Worm (Caenorhabditis elegans) whole organism, L4 larva: Measurements from ENCODE around the gene C17C3.3.

Source experiments
- F26F4.8 ChIP-seq: fragments of 200-800 bp; sonication (Bioruptor generic); conservative IDR thresholded peaks from 2 replicates; pipeline ENCODE4 v1.3.6; 2022; ENCODE audit warnings: missing genetic modification characterization, missing compliant biosample characterization
- F49E8.2 ChIP-seq: sonication (generic microtip); optimal IDR thresholded peaks from 2 replicates; lab custom pipeline; 2016; ENCODE audit warnings: missing compliant biosample characterization, mild to moderate bottlenecking, missing genetic modification characterization, borderline replicate concordance
- R02D3.7 ChIP-seq: fragments of 150-350 bp; sonication (generic microtip); optimal IDR thresholded peaks from 3 replicates; lab custom pipeline; 2014; ENCODE audit warnings: missing biosample characterization, missing genetic modification characterization
- aha-1 ChIP-seq: fragments of 150-350 bp; peaks from one replicate; lab custom pipeline; 2014; ENCODE audit warnings: missing biosample characterization, missing genetic modification characterization
- ceh-44 ChIP-seq: fragments of 200-800 bp; sonication (Bioruptor generic); IDR thresholded peaks from 2 replicates; pipeline ENCODE4 v1.3.6; 2022; ENCODE audit warnings: missing genetic modification reagents, missing genetic modification characterization, missing compliant biosample characterization
- daf-16 ChIP-seq, 3 experiments: sonication (generic microtip); optimal IDR thresholded peaks; 2 replicates each; lab custom pipeline; 2016 to 2017; ENCODE audit warnings: missing genetic modification characterization in 3 of 3, missing genetic modification reagents in 3 of 3, mild to moderate bottlenecking in 2 of 3, missing compliant biosample characterization in 2 of 3, missing biosample characterization in 1 of 3, moderate library complexity in 1 of 3
- daf-8 ChIP-seq: fragments of 200-800 bp; sonication (Bioruptor generic); IDR thresholded peaks from 2 replicates; pipeline ENCODE4 v1.3.6; 2022; ENCODE audit warnings: missing genetic modification characterization, missing compliant biosample characterization
- dmd-6 ChIP-seq: fragments of 200-800 bp; sonication (Bioruptor generic); IDR thresholded peaks from 2 replicates; pipeline ENCODE4 v1.3.6; 2022; ENCODE audit warnings: missing genetic modification reagents, missing genetic modification characterization, missing compliant biosample characterization
- duxl-1 ChIP-seq: sonication (generic microtip); optimal IDR thresholded peaks from 2 replicates; lab custom pipeline; 2016; ENCODE audit warnings: mild to moderate bottlenecking, missing genetic modification characterization, moderate library complexity, missing compliant biosample characterization; ENCODE audit not compliant: poor library complexity
- dve-1 ChIP-seq: sonication (generic microtip); optimal IDR thresholded peaks from 2 replicates; lab custom pipeline; 2017; ENCODE audit warnings: antibody characterized with exemption, mild to moderate bottlenecking, missing genetic modification characterization, missing compliant biosample characterization; ENCODE audit not compliant: insufficient read depth
- egl-27 ChIP-seq: sonication (generic microtip); optimal IDR thresholded peaks from 3 replicates; lab custom pipeline; 2017; ENCODE audit warnings: missing biosample characterization, missing genetic modification reagents, missing genetic modification characterization
- hlh-11 ChIP-seq: fragments of 200-800 bp; sonication (Bioruptor generic); optimal IDR thresholded peaks from 2 replicates; lab custom pipeline; 2018; ENCODE audit warnings: mild to moderate bottlenecking, missing genetic modification characterization, missing compliant biosample characterization
- jun-1 ChIP-seq: fragments of 150-350 bp; optimal IDR thresholded peaks from 2 replicates; lab custom pipeline; 2014; ENCODE audit warnings: missing biosample characterization, missing genetic modification reagents, missing genetic modification characterization
- lin-15B ChIP-seq: fragments of 150-350 bp; sonication (generic microtip); optimal IDR thresholded peaks from 3 replicates; lab custom pipeline; 2014; ENCODE audit warnings: missing biosample characterization, missing genetic modification characterization
- lir-3 ChIP-seq: sonication (generic microtip); optimal IDR thresholded peaks from 2 replicates; lab custom pipeline; 2016; ENCODE audit warnings: mild to moderate bottlenecking, missing genetic modification characterization, missing compliant biosample characterization
- mes-2 ChIP-seq: sonication (generic microtip); optimal IDR thresholded peaks from 2 replicates; lab custom pipeline; 2016; ENCODE audit warnings: missing genotype, mild to moderate bottlenecking, missing genetic modification characterization, missing compliant biosample characterization; ENCODE audit not compliant: poor library complexity, severe bottlenecking
- mxl-2 ChIP-seq: fragments of 200-800 bp; sonication (Bioruptor generic); conservative IDR thresholded peaks from 2 replicates; pipeline ENCODE4 v1.3.6; 2022; ENCODE audit warnings: missing genetic modification reagents, missing genetic modification characterization, missing compliant biosample characterization
- mxl-3 ChIP-seq: fragments of 200-800 bp; sonication (Bioruptor generic); optimal IDR thresholded peaks from 2 replicates; lab custom pipeline; 2018; ENCODE audit warnings: mild to moderate bottlenecking, missing genetic modification characterization, missing compliant biosample characterization
- nhr-10 ChIP-seq: fragments of 150-350 bp; optimal IDR thresholded peaks from 2 replicates; lab custom pipeline; 2014; ENCODE audit warnings: missing biosample characterization, missing genetic modification characterization
- nhr-111 ChIP-seq: fragments of 200-800 bp; sonication (Bioruptor generic); optimal IDR thresholded peaks from 2 replicates; lab custom pipeline; 2018; ENCODE audit warnings: mild to moderate bottlenecking, missing genetic modification characterization, missing compliant biosample characterization
- nhr-237 ChIP-seq: sonication (generic microtip); optimal IDR thresholded peaks from 2 replicates; lab custom pipeline; 2017; ENCODE audit warnings: missing biosample characterization, missing genetic modification characterization
- nhr-25 ChIP-seq: sonication (generic microtip); optimal IDR thresholded peaks from 2 replicates; lab custom pipeline; 2017; ENCODE audit warnings: missing genetic modification characterization, mild to moderate bottlenecking, missing compliant biosample characterization, antibody characterized with exemption, moderate library complexity, borderline replicate concordance; ENCODE audit not compliant: insufficient read depth
- nhr-28 ChIP-seq: fragments of 150-350 bp; optimal IDR thresholded peaks from 2 replicates; lab custom pipeline; 2014; ENCODE audit warnings: missing biosample characterization, missing genetic modification characterization
- nhr-41 ChIP-seq: fragments of 200-800 bp; sonication (Bioruptor generic); IDR thresholded peaks from 2 replicates; pipeline ENCODE4 v1.3.6; 2022; ENCODE audit warnings: missing genetic modification reagents, missing genetic modification characterization, missing compliant biosample characterization
- nhr-48 ChIP-seq: sonication (generic microtip); optimal IDR thresholded peaks from 2 replicates; lab custom pipeline; 2016; ENCODE audit warnings: mild to moderate bottlenecking, missing genetic modification characterization, missing compliant biosample characterization
- nhr-77 ChIP-seq: fragments of 150-350 bp; optimal IDR thresholded peaks from 2 replicates; lab custom pipeline; 2014; ENCODE audit warnings: missing biosample characterization, missing genetic modification characterization
- pqm-1 ChIP-seq: sonication (generic microtip); optimal IDR thresholded peaks from 2 replicates; lab custom pipeline; 2017; ENCODE audit warnings: missing biosample characterization, missing genetic modification characterization
- spr-1 ChIP-seq: sonication (generic microtip); optimal IDR thresholded peaks from 2 replicates; lab custom pipeline; 2016; ENCODE audit warnings: mild to moderate bottlenecking, missing genetic modification characterization, missing compliant biosample characterization
- tra-1 ChIP-seq: fragments of 200-800 bp; sonication (Bioruptor generic); IDR thresholded peaks from 2 replicates; pipeline ENCODE4 v1.3.6; 2022; ENCODE audit warnings: missing genetic modification reagents, missing genetic modification characterization, missing compliant biosample characterization
- vab-7 ChIP-seq: fragments of 200-800 bp; sonication (Bioruptor generic); IDR thresholded peaks from 2 replicates; pipeline ENCODE4 v1.3.6; 2022; ENCODE audit warnings: missing genetic modification reagents, missing genetic modification characterization, missing compliant biosample characterization
- ztf-7 ChIP-seq: fragments of 150-350 bp; optimal IDR thresholded peaks from 2 replicates; lab custom pipeline; 2014; ENCODE audit warnings: missing biosample characterization, missing genetic modification characterization

The C17C3.3 gene

ce11 chrII:5561392-5561791, at the start of gene C17C3.3:
Gene C17C3.3 (plus strand): TSS chrII:5561737.
- no peak for TF ChIP-seq mxl-2 (GFP tag; lab: Robert Waterston, UW)
- TF ChIP-seq nhr-28 (tag; lab: Kevin White, UChicago): peak; percentile 28
- no peak for TF ChIP-seq F26F4.8
- peak; percentile 58 for TF ChIP-seq pqm-1
- TF ChIP-seq ceh-44 (GFP tag; lab: Robert Waterston, UW): no peak
- peak; percentile 5 for TF ChIP-seq nhr-77 (tag; lab: Kevin White, UChicago)
- peak; percentile 24 for TF ChIP-seq hlh-11 (tag; lab: Kevin White, UChicago)
- TF ChIP-seq daf-16 (GFP tag; optimal IDR thresholded peaks at IDR 0.05; lab: Kevin White, UChicago): no peak
- TF ChIP-seq daf-16 (tag; optimal IDR thresholded peaks at IDR 0.05; lab: Kevin White, UChicago): peak; percentile 97
- no peak for TF ChIP-seq nhr-10
- no peak for TF ChIP-seq R02D3.7 (tag; lab: Kevin White, UChicago)
- TF ChIP-seq dve-1 (tag; lab: Kevin White, UChicago): peak; percentile 72
- TF ChIP-seq, all 104 proteins: peak for 6

ce11 chrII:5512473-5513097, 49.0 kb upstream of the C17C3.3 start:
- TF ChIP-seq ztf-7 (tag; lab: Kevin White, UChicago): no peak
- TF ChIP-seq daf-16 (GFP tag; optimal IDR thresholded peaks at IDR 0.05; lab: Kevin White, UChicago): no peak
- peak; percentile 44 for TF ChIP-seq daf-16 (tag; optimal IDR thresholded peaks at IDR 0.05; lab: Kevin White, UChicago)
- no peak for TF ChIP-seq nhr-48 (tag; lab: Kevin White, UChicago)
- peak; percentile 76 for TF ChIP-seq nhr-28 (tag; lab: Kevin White, UChicago)
- TF ChIP-seq nhr-77 (tag; lab: Kevin White, UChicago): peak; percentile 76
- no peak for TF ChIP-seq nhr-111
- peak; percentile 94 for TF ChIP-seq dmd-6 (GFP tag; lab: Robert Waterston, UW)
- TF ChIP-seq hlh-11 (tag; lab: Kevin White, UChicago): peak; percentile 65
- peak; percentile 77 for TF ChIP-seq dve-1 (tag; lab: Kevin White, UChicago)
- peak; percentile 82; the same call in 1 of the 2 replicates for TF ChIP-seq tra-1
- peak; percentile 13 for TF ChIP-seq mxl-3 (GFP tag; lab: Kevin White, UChicago)
- TF ChIP-seq pqm-1: peak; percentile 86

DNA sequence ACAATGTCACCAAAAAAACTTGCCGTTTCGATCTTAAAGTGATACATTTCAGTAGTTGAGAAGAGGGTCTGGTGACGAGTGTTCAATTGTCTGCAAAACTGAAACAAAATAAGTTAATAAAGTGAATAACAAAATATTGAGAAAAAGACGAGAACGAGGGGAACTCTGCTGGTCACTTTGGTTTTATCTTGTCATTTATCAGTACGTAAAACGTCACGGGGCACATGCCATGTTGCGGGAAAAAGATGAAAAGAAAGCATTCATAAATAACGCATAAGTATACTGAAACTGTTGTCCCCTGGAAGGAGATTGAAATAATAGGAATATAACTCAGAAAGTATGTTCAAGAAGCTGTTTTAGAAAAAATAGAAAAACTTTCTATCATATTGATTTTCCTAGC, 46.7 kb upstream of the C17C3.3 start, which contains the start of gene sahd-1:
TSS of gene sahd-1 (minus strand) at position 100 of the 400 bp plus-strand sequence.
- TF ChIP-seq pqm-1 (peak; percentile 40), aha-1 (tag; lab: Kevin White, UChicago) (peak; percentile 46), hlh-11 (tag; lab: Kevin White, UChicago) (no peak)

DNA sequence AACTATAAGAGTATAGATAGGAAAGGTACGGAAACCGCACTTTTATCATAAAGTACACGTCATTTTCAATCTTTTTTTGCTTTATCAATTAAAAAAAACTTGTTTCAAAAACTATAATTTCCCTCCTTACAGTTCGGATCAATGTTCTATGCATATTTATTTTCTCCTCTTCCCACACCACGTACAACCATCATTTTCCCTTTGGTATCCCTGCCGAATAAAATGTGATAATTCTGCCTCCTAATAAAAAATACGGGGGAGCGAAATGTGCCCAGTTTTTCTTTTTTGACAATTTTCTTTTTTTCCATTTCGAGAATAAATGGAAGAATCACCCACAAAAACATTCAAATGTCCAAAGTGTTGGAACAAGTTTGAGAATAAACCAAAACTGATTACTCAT, 46.0 kb upstream of the C17C3.3 start, which contains the start of gene ZK177.3:
TSS of gene ZK177.3 (plus strand) at position 301 of the 400 bp plus-strand sequence.
- TF ChIP-seq pqm-1: peak; percentile 40
- no peak for TF ChIP-seq nhr-77 (tag; lab: Kevin White, UChicago)
- no peak for TF ChIP-seq ceh-44 (GFP tag; lab: Robert Waterston, UW)

DNA sequence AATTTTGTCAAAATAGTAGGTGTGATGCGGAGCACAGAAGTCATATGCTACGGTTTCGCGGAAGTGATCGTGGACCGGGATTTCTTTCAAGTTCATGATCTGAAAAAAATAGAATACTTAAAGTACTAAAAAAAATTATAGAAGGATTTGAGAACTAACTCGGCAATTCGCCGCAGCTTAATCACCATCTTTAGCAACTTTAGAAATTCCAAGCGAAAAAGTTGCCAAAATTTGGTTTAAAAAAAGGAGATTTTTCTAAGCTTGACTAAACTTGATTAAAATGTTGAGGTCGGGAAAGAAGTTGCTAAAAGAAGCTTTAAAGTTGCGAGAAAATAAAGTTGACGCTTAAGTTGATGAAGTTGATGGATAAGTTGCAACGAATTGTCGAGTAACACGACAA, 43.9 kb upstream of the C17C3.3 start, which contains the start of gene ZK177.9:
TSS of gene ZK177.9 (minus strand) at position 101 of the 400 bp plus-strand sequence.
- TF ChIP-seq mxl-3 (GFP tag; lab: Kevin White, UChicago): no peak
- TF ChIP-seq nhr-25: no peak
- no peak for TF ChIP-seq pqm-1
- TF ChIP-seq ztf-7 (tag; lab: Kevin White, UChicago): no peak
- no peak for TF ChIP-seq vab-7
- no peak for TF ChIP-seq dmd-6 (GFP tag; lab: Robert Waterston, UW)
- TF ChIP-seq F49E8.2: no peak
- TF ChIP-seq lin-15B (tag; lab: Kevin White, UChicago): no peak
- no peak for TF ChIP-seq egl-27
- TF ChIP-seq jun-1 (tag; lab: Kevin White, UChicago): no peak
- TF ChIP-seq nhr-41 (GFP tag; lab: Robert Waterston, UW): no peak
- no peak for TF ChIP-seq nhr-77 (tag; lab: Kevin White, UChicago)
- TF ChIP-seq nhr-48 (tag; lab: Kevin White, UChicago): no peak
- no peak for TF ChIP-seq lir-3 (tag; lab: Kevin White, UChicago)
- no peak for TF ChIP-seq daf-8
- TF ChIP-seq nhr-237 (tag; lab: Kevin White, UChicago): no peak
- TF ChIP-seq spr-1: no peak
- TF ChIP-seq duxl-1: no peak
- TF ChIP-seq mes-2 (tag; lab: Kevin White, UChicago): no peak
